Worm (Caenorhabditis elegans) whole organism, L4/young adult: ENCODE data around the gene T19C3.5.

Experiments
- W03F9.2 ChIP-seq: fragments of 150-350 bp; optimal IDR thresholded peaks from 2 replicates; lab custom pipeline; 2014; ENCODE audit warnings: missing biosample characterization, missing genetic modification characterization
- him-1 ChIP-seq: sonication (generic microtip); optimal IDR thresholded peaks from 2 replicates; lab custom pipeline; 2016; ENCODE audit warnings: missing genotype, missing genetic modification reagents, missing genetic modification characterization, missing compliant biosample characterization

DNA sequence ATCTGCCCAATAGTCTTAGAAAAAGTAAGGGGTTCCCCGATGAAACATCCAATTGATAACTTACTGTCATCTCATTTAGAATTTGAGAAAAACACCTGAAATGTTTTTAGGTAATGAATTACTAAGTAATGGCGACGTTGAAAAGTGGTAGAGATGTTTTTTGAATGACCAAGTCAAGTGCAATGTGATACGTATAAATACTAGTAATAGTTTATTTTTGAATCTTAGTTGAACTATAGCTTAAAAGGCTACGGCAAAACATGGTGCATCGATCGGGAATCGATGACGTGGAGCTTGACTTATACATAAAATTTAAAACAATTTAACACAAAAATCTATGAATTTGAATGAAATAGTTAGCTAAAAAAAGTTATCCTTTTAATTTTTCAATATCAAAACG, 18.2 kb downstream of the T19C3.5 start, which contains the start of gene best-17:
- TF ChIP-seq him-1 (tag; lab: Kevin White, UChicago): no peak
- TF ChIP-seq W03F9.2 (tag; lab: Kevin White, UChicago): no peak
